Worm (Caenorhabditis elegans) whole organism, young adult: ENCODE measurements around the gene F19G12.1.

Experiments used
- C17E4.6 ChIP-seq: fragments of 200-800 bp; sonication (Bioruptor generic); IDR thresholded peaks from 2 replicates; pipeline ENCODE4 v1.3.6; 2022; ENCODE audit warnings: missing genetic modification reagents, missing genetic modification characterization, missing compliant biosample characterization
- F10E7.11 ChIP-seq: sonication (generic microtip); optimal IDR thresholded peaks from 2 replicates; lab custom pipeline; 2017; ENCODE audit warnings: mild to moderate bottlenecking, missing genetic modification characterization, moderate library complexity, missing compliant biosample characterization
- F23B12.7 ChIP-seq: sonication (generic microtip); optimal IDR thresholded peaks from 2 replicates; lab custom pipeline; 2017; ENCODE audit warnings: missing genetic modification characterization, mild to moderate bottlenecking, missing compliant biosample characterization, antibody characterized with exemption, moderate library complexity; ENCODE audit not compliant: insufficient read depth
- F33H1.4 ChIP-seq: fragments of 200-800 bp; sonication (Bioruptor generic); IDR thresholded peaks from 2 replicates; pipeline ENCODE4 v1.3.6; 2022; ENCODE audit warnings: missing genetic modification reagents, missing genetic modification characterization, missing compliant biosample characterization
- F55B11.4 ChIP-seq: sonication (generic microtip); optimal IDR thresholded peaks from 2 replicates; lab custom pipeline; 2016; ENCODE audit warnings: missing compliant biosample characterization, missing genetic modification characterization, borderline replicate concordance; ENCODE audit not compliant: insufficient read depth
- K12H6.12 ChIP-seq: fragments of 200-800 bp; sonication (Bioruptor generic); optimal IDR thresholded peaks from 2 replicates; lab custom pipeline; 2018; ENCODE audit warnings: mild to moderate bottlenecking, missing genetic modification characterization, missing compliant biosample characterization
- T07F8.4 ChIP-seq: sonication (generic microtip); optimal IDR thresholded peaks from 2 replicates; lab custom pipeline; 2016; ENCODE audit warnings: mild to moderate bottlenecking, missing genetic modification characterization, moderate library complexity, missing compliant biosample characterization
- Y53G8AR.9 ChIP-seq: fragments of 200-800 bp; sonication (Bioruptor generic); conservative IDR thresholded peaks from 2 replicates; pipeline ENCODE4 v1.3.6; 2022; ENCODE audit warnings: missing genetic modification reagents, missing genetic modification characterization, missing compliant biosample characterization
- Y67H2A.10 ChIP-seq: fragments of 200-800 bp; sonication (Bioruptor generic); conservative IDR thresholded peaks from 2 replicates; pipeline ENCODE4 v1.3.6; 2022; ENCODE audit warnings: missing genetic modification reagents, missing genetic modification characterization, missing compliant biosample characterization
- atf-7 ChIP-seq: sonication (generic microtip); optimal IDR thresholded peaks from 2 replicates; lab custom pipeline; 2017; ENCODE audit warnings: mild to moderate bottlenecking, missing genetic modification characterization, missing compliant biosample characterization
- attf-5 ChIP-seq: fragments of 200-800 bp; sonication (Bioruptor generic); optimal IDR thresholded peaks from 2 replicates; lab custom pipeline; 2018; ENCODE audit warnings: mild to moderate bottlenecking, missing genetic modification characterization, missing compliant biosample characterization
- attf-6 ChIP-seq: fragments of 200-800 bp; sonication (Bioruptor generic); IDR thresholded peaks from 2 replicates; pipeline ENCODE4 v1.3.6; 2022; ENCODE audit warnings: missing genetic modification reagents, missing genetic modification characterization, missing compliant biosample characterization
- ccch-3 ChIP-seq: fragments of 200-800 bp; sonication (Bioruptor generic); optimal IDR thresholded peaks from 2 replicates; lab custom pipeline; 2018; ENCODE audit warnings: mild to moderate bottlenecking, missing genetic modification characterization, missing compliant biosample characterization
- cebp-1 ChIP-seq, 2 experiments: fragments of 200-800 bp in 1 of 2; sonication (Bioruptor generic) in 1 of 2; sonication (generic microtip) in 1 of 2; IDR thresholded peaks in 1 of 2; optimal IDR thresholded peaks in 1 of 2; 2 replicates each; pipeline versions ENCODE4 v1.3.6 to Lab custom; 2017 to 2022; ENCODE audit warnings: missing compliant biosample characterization in 2 of 2, missing genetic modification characterization in 2 of 2, mild to moderate bottlenecking in 1 of 2, missing genetic modification reagents in 1 of 2, moderate library complexity in 1 of 2
- cebp-2 ChIP-seq: fragments of 200-800 bp; sonication (Bioruptor generic); IDR thresholded peaks from 2 replicates; pipeline ENCODE4 v1.3.6; 2022; ENCODE audit warnings: missing genetic modification characterization, missing compliant biosample characterization
- ceh-100 ChIP-seq: fragments of 200-800 bp; sonication (Bioruptor generic); IDR thresholded peaks from 2 replicates; pipeline ENCODE4 v1.3.6; 2022; ENCODE audit warnings: missing genetic modification reagents, missing genetic modification characterization, missing compliant biosample characterization
- ceh-27 ChIP-seq: fragments of 200-800 bp; sonication (Bioruptor generic); optimal IDR thresholded peaks from 2 replicates; lab custom pipeline; 2018; ENCODE audit warnings: mild to moderate bottlenecking, missing genetic modification characterization, moderate library complexity, missing compliant biosample characterization
- ceh-40 ChIP-seq: fragments of 200-800 bp; sonication (Bioruptor generic); IDR thresholded peaks from 2 replicates; pipeline ENCODE4 v1.3.6; 2022; ENCODE audit warnings: missing genetic modification characterization, missing compliant biosample characterization
- ceh-58 ChIP-seq: fragments of 200-800 bp; sonication (Bioruptor generic); IDR thresholded peaks from 2 replicates; pipeline ENCODE4 v1.3.6; 2022; ENCODE audit warnings: missing genetic modification characterization, missing compliant biosample characterization
- ceh-79 ChIP-seq: sonication (generic microtip); optimal IDR thresholded peaks from 2 replicates; lab custom pipeline; 2017; ENCODE audit warnings: mild to moderate bottlenecking, missing genetic modification characterization, missing compliant biosample characterization
- dpff-1 ChIP-seq: sonication (generic microtip); optimal IDR thresholded peaks from 2 replicates; lab custom pipeline; 2017; ENCODE audit warnings: mild to moderate bottlenecking, missing genetic modification characterization, missing compliant biosample characterization
- dpl-1 ChIP-seq: fragments of 150-350 bp; optimal IDR thresholded peaks from 2 replicates; lab custom pipeline; 2014; ENCODE audit warnings: missing biosample characterization, missing genetic modification reagents, missing genetic modification characterization
- efl-1 ChIP-seq: fragments of 150-350 bp; optimal IDR thresholded peaks from 2 replicates; lab custom pipeline; 2014; ENCODE audit warnings: missing biosample characterization, missing genetic modification reagents, missing genetic modification characterization
- egl-44 ChIP-seq: fragments of 200-800 bp; sonication (Bioruptor generic); IDR thresholded peaks from 2 replicates; pipeline ENCODE4 v1.3.6; 2022; ENCODE audit warnings: missing genetic modification reagents, missing genetic modification characterization, missing compliant biosample characterization
- fkh-3 ChIP-seq: sonication (generic microtip); optimal IDR thresholded peaks from 2 replicates; lab custom pipeline; 2016; ENCODE audit warnings: mild to moderate bottlenecking, missing genetic modification characterization, missing compliant biosample characterization
- gei-17 ChIP-seq: fragments of 200-800 bp; sonication (Bioruptor generic); optimal IDR thresholded peaks from 2 replicates; lab custom pipeline; 2018; ENCODE audit warnings: mild to moderate bottlenecking, missing genetic modification characterization, missing compliant biosample characterization
- hlh-26 ChIP-seq: fragments of 200-800 bp; sonication (Bioruptor generic); conservative IDR thresholded peaks from 2 replicates; pipeline ENCODE4 v1.3.6; 2022; ENCODE audit warnings: missing genetic modification reagents, missing genetic modification characterization, missing compliant biosample characterization
- hmg-1.2 ChIP-seq: fragments of 200-800 bp; sonication (Bioruptor generic); IDR thresholded peaks from 2 replicates; pipeline ENCODE4 v1.3.6; 2022; ENCODE audit warnings: missing genetic modification reagents, missing genetic modification characterization, missing compliant biosample characterization
- lag-1 ChIP-seq: fragments of 200-800 bp; sonication (Bioruptor generic); IDR thresholded peaks from 2 replicates; pipeline ENCODE4 v1.3.6; 2022; ENCODE audit warnings: missing genetic modification reagents, missing genetic modification characterization, missing compliant biosample characterization
- let-526 ChIP-seq: fragments of 200-800 bp; sonication (Bioruptor generic); IDR thresholded peaks from 2 replicates; pipeline ENCODE4 v1.3.6; 2022; ENCODE audit warnings: missing genetic modification reagents, missing genetic modification characterization, missing compliant biosample characterization
- let-607 ChIP-seq, 2 experiments: fragments of 200-800 bp in 1 of 2; sonication (Bioruptor generic) in 1 of 2; sonication (generic microtip) in 1 of 2; optimal IDR thresholded peaks; 2 replicates each; lab custom pipeline; 2016 to 2018; ENCODE audit warnings: mild to moderate bottlenecking in 2 of 2, missing compliant biosample characterization in 2 of 2, missing genetic modification characterization in 2 of 2, moderate library complexity in 2 of 2, missing genotype in 1 of 2
- lin-26 ChIP-seq: fragments of 200-800 bp; sonication (Bioruptor generic); IDR thresholded peaks from 2 replicates; pipeline ENCODE4 v1.3.6; 2022; ENCODE audit warnings: missing genetic modification reagents, missing genetic modification characterization, missing compliant biosample characterization
- lin-54 ChIP-seq: fragments of 200-800 bp; sonication (Bioruptor generic); optimal IDR thresholded peaks from 2 replicates; lab custom pipeline; 2018; ENCODE audit warnings: mild to moderate bottlenecking, missing genetic modification characterization, missing compliant biosample characterization
- lsl-1 ChIP-seq: fragments of 200-800 bp; sonication (Bioruptor generic); optimal IDR thresholded peaks from 2 replicates; lab custom pipeline; 2018; ENCODE audit warnings: mild to moderate bottlenecking, missing genetic modification characterization, moderate library complexity, missing compliant biosample characterization
- lsy-27 ChIP-seq: sonication (generic microtip); optimal IDR thresholded peaks from 2 replicates; lab custom pipeline; 2017; ENCODE audit warnings: missing genetic modification characterization, mild to moderate bottlenecking, missing compliant biosample characterization, antibody characterized with exemption, missing genotype, borderline replicate concordance; ENCODE audit not compliant: insufficient read depth
- madf-8 ChIP-seq: fragments of 200-800 bp; sonication (Bioruptor generic); conservative IDR thresholded peaks from 2 replicates; pipeline ENCODE4 v1.3.6; 2022; ENCODE audit warnings: missing genetic modification reagents, missing genetic modification characterization, missing compliant biosample characterization
- mes-4 ChIP-seq: sonication (generic microtip); optimal IDR thresholded peaks from 2 replicates; lab custom pipeline; 2016; ENCODE audit warnings: missing genotype, missing genetic modification characterization, missing compliant biosample characterization
- mxl-1 ChIP-seq: sonication (generic microtip); optimal IDR thresholded peaks from 2 replicates; lab custom pipeline; 2016; ENCODE audit warnings: missing genetic modification characterization, missing compliant biosample characterization
- nfya-2 ChIP-seq: fragments of 200-800 bp; sonication (Bioruptor generic); IDR thresholded peaks from 2 replicates; pipeline ENCODE4 v1.3.6; 2022; ENCODE audit warnings: missing genetic modification reagents, missing genetic modification characterization, missing compliant biosample characterization
- nhr-179 ChIP-seq: sonication (generic microtip); optimal IDR thresholded peaks from 2 replicates; lab custom pipeline; 2016; ENCODE audit warnings: mild to moderate bottlenecking, missing genetic modification characterization, missing compliant biosample characterization
- rec-8 ChIP-seq, 2 experiments: sonication (generic microtip); optimal IDR thresholded peaks; 2 replicates each; lab custom pipeline; 2016; ENCODE audit warnings: mild to moderate bottlenecking in 2 of 2, missing genetic modification characterization in 2 of 2, missing genetic modification reagents in 2 of 2, missing genotype in 2 of 2, missing biosample characterization in 1 of 2, missing compliant biosample characterization in 1 of 2, moderate library complexity in 1 of 2
- tbx-9 ChIP-seq: sonication (generic microtip); optimal IDR thresholded peaks from 2 replicates; lab custom pipeline; 2016; ENCODE audit warnings: borderline replicate concordance, missing genetic modification characterization, inconsistent platforms, missing compliant biosample characterization
- unc-62 ChIP-seq: fragments of 150-350 bp; optimal IDR thresholded peaks from 2 replicates; lab custom pipeline; 2014; ENCODE audit warnings: missing biosample characterization, missing genetic modification reagents, missing genetic modification characterization
- zfh-2 ChIP-seq: fragments of 200-800 bp; sonication (Bioruptor generic); conservative IDR thresholded peaks from 2 replicates; pipeline ENCODE4 v1.3.6; 2022; ENCODE audit warnings: missing genetic modification reagents, missing genetic modification characterization, missing compliant biosample characterization
- ztf-18 ChIP-seq: sonication (generic microtip); optimal IDR thresholded peaks from 2 replicates; lab custom pipeline; 2016; ENCODE audit warnings: missing genotype, mild to moderate bottlenecking, missing genetic modification characterization, missing compliant biosample characterization
- ztf-22 ChIP-seq: fragments of 200-800 bp; sonication (Bioruptor generic); optimal IDR thresholded peaks from 2 replicates; lab custom pipeline; 2018; ENCODE audit warnings: mild to moderate bottlenecking, missing genetic modification characterization, moderate library complexity, missing compliant biosample characterization
- ztf-3 ChIP-seq: fragments of 200-800 bp; sonication (Bioruptor generic); optimal IDR thresholded peaks from 2 replicates; lab custom pipeline; 2018; ENCODE audit warnings: mild to moderate bottlenecking, missing genetic modification characterization, missing compliant biosample characterization

The F19G12.1 gene

DNA sequence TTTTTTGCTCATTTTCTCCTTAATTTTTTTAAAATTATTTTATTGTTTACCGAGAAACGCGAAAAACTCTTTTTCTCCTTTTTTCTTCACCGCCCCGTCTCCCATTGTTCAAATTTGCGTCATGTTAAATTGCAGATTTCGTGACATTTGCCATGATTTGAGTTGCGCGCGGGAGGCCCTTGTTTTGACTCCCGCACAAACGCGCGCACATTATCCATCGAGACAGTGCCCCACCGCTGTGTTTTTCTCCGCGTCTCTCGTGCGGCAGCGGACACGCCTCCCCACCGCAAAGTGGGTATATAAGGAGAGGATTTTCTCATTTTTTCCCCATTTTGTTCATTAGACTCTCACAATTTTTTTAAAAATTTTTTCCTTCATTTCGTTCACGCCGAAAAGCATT, 45.2 kb downstream of the F19G12.1 start:
- TF ChIP-seq lin-26 (GFP tag; lab: Robert Waterston, UW) (0 out of 2 replicates have a peak, but pooled peaks have one; percentile 12), mxl-1 (tag; lab: Kevin White, UChicago) (no peak), efl-1 (GFP tag; lab: Kevin White, UChicago) (peak; percentile 51), mes-4 (no peak), ceh-79 (tag; lab: Kevin White, UChicago) (no peak), cebp-1 (GFP tag; IDR thresholded peaks at IDR 0.05; lab: Robert Waterston, UW) (no peak), cebp-1 (tag; optimal IDR thresholded peaks at IDR 0.05; lab: Kevin White, UChicago) (peak; percentile 68), C17E4.6 (GFP tag; lab: Robert Waterston, UW) (no peak), K12H6.12 (tag; lab: Kevin White, UChicago) (no peak), rec-8 (tag; optimal IDR thresholded peaks at IDR 0.05; lab: Kevin White, UChicago) (no peak), zfh-2 (GFP tag; lab: Robert Waterston, UW) (peak; percentile 39; the same call in 1 of the 2 replicates), unc-62 (GFP tag; lab: Kevin White, UChicago) (no peak), lsl-1 (no peak), ztf-18 (tag; lab: Kevin White, UChicago) (no peak), nhr-179 (tag; lab: Kevin White, UChicago) (no peak), attf-5 (GFP tag; lab: Kevin White, UChicago) (no peak), gei-17 (GFP tag; lab: Kevin White, UChicago) (no peak), madf-8 (0 out of 2 replicates have a peak, but pooled peaks have one; percentile 28), attf-6 (GFP tag; lab: Robert Waterston, UW) (no peak), ceh-100 (no peak), dpl-1 (no peak), F10E7.11 (tag; lab: Kevin White, UChicago) (no peak), F23B12.7 (tag; lab: Kevin White, UChicago) (no peak), ceh-27 (no peak), dpff-1 (tag; lab: Kevin White, UChicago) (no peak)

DNA sequence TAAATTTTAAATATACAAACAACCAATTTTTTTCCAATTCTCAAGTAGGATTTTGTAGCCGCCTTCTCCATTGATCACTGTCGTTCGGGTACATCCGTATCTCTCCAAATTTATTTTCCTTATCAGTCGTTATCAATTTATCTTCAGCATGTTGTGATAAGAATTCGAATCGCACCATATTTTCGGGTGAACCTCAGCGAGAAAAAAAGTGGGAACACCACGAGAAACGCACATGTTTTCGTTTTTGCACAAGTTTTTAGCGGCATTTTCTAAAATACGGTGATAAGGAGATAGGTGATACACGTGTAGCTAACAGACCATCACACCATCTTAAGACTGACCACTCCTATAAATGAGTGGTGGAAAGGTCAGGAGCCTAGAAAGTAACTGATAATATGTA, 47.1 kb downstream of the F19G12.1 start:
- TF ChIP-seq nfya-2 (GFP tag; lab: Robert Waterston, UW), result no peak
- no peak for TF ChIP-seq hmg-1.2 (GFP tag; lab: Robert Waterston, UW)
- TF ChIP-seq lag-1, result no peak
- 0 out of 2 replicates have a peak, but pooled peaks have one; percentile 21 for TF ChIP-seq egl-44 (GFP tag; lab: Robert Waterston, UW)
- no peak for TF ChIP-seq F10E7.11 (tag; lab: Kevin White, UChicago)
- no peak for TF ChIP-seq ceh-58
- no peak for TF ChIP-seq ccch-3 (GFP tag; lab: Kevin White, UChicago)
- no peak for TF ChIP-seq Y53G8AR.9
- TF ChIP-seq let-526, result no peak
- no peak for TF ChIP-seq F55B11.4 (tag; lab: Kevin White, UChicago)
- TF ChIP-seq ztf-22 (GFP tag; lab: Kevin White, UChicago), result no peak
- TF ChIP-seq ceh-40 (GFP tag; lab: Robert Waterston, UW), result no peak
- no peak for TF ChIP-seq zfh-2 (GFP tag; lab: Robert Waterston, UW)
- no peak for TF ChIP-seq hlh-26
- peak; percentile 7 for TF ChIP-seq lin-54 (GFP tag; lab: Kevin White, UChicago)
- no peak for TF ChIP-seq T07F8.4 (tag; lab: Kevin White, UChicago)
- TF ChIP-seq ztf-3 (GFP tag; lab: Kevin White, UChicago), result no peak
- no peak for TF ChIP-seq cebp-2 (GFP tag; lab: Robert Waterston, UW)
- TF ChIP-seq fkh-3, result no peak
- TF ChIP-seq atf-7 (tag; lab: Kevin White, UChicago), result peak; percentile 87
- peak; percentile 36 for TF ChIP-seq let-607 (tag; optimal IDR thresholded peaks at IDR 0.05; lab: Kevin White, UChicago)
- no peak for TF ChIP-seq lsy-27
- no peak for TF ChIP-seq tbx-9 (tag; lab: Kevin White, UChicago)
- no peak for TF ChIP-seq F33H1.4 (GFP tag; lab: Robert Waterston, UW)
- no peak for TF ChIP-seq efl-1 (GFP tag; lab: Kevin White, UChicago)
- no peak for TF ChIP-seq mxl-1 (tag; lab: Kevin White, UChicago)
- no peak for TF ChIP-seq Y67H2A.10 (GFP tag; lab: Robert Waterston, UW)
